Worm (Caenorhabditis elegans): ENCODE data around the gene Y11D7A.8.
"Not testable (repeated sequence)": the region's sequence is repeated elsewhere in the genome, so short reads cannot be mapped to it uniquely, and the experiment has no call there.

Y11D7A.8 gene

ce11 chrIV:9251079-9251478, at the start of gene Y11D7A.8:
Gene Y11D7A.8 (plus strand): TSS chrIV:9251379.
- TF ChIP-seq unc-62 (GFP tag; optimal IDR thresholded peaks at IDR 0.05): no peak

- TF ChIP-seq unc-62 (GFP tag; optimal IDR thresholded peaks at IDR 0.05): no peak
These were observed 40.3 kb upstream of the Y11D7A.8 start for ce11 chrIV:9210841-9211240.

ce11 chrIV:9212121-9212520, 39.1 kb upstream of the Y11D7A.8 start, which contains the start of gene C46C2.6:
Gene C46C2.6 (plus strand): TSS chrIV:9212421.
- no peak for TF ChIP-seq unc-62 (GFP tag; optimal IDR thresholded peaks at IDR 0.05)

- TF ChIP-seq unc-62 (GFP tag; optimal IDR thresholded peaks at IDR 0.05): no peak
These were observed 36.4 kb upstream of the Y11D7A.8 start for ce11 chrIV:9214823-9215222.

ce11 chrIV:9215824-9216223, 35.4 kb upstream of the Y11D7A.8 start:
- TF ChIP-seq unc-62 (GFP tag; optimal IDR thresholded peaks at IDR 0.05): no peak

- no peak for TF ChIP-seq unc-62 (GFP tag; optimal IDR thresholded peaks at IDR 0.05)
These were observed 34.7 kb upstream of the Y11D7A.8 start for ce11 chrIV:9216437-9216836.

- TF ChIP-seq unc-62 (GFP tag; optimal IDR thresholded peaks at IDR 0.05): no peak
These were observed 34.2 kb upstream of the Y11D7A.8 start for ce11 chrIV:9216956-9217355.

- TF ChIP-seq unc-62 (GFP tag; optimal IDR thresholded peaks at IDR 0.05): no peak
These were observed 33.8 kb upstream of the Y11D7A.8 start, which contains the start of gene C46C2.2 for ce11 chrIV:9217426-9217825. Gene C46C2.2 (plus strand): TSS chrIV:9217726.

- TF ChIP-seq unc-62 (GFP tag; optimal IDR thresholded peaks at IDR 0.05): no peak
These were observed 32.8 kb upstream of the Y11D7A.8 start for ce11 chrIV:9218415-9218814.

ce11 chrIV:9224825-9225224, 26.4 kb upstream of the Y11D7A.8 start, which contains the start of gene C46C2.3:
Gene C46C2.3 (plus strand): TSS chrIV:9225125.
- TF ChIP-seq unc-62 (GFP tag; optimal IDR thresholded peaks at IDR 0.05): no peak

- no peak for TF ChIP-seq unc-62 (GFP tag; optimal IDR thresholded peaks at IDR 0.05)
These were observed 23.5 kb upstream of the Y11D7A.8 start for ce11 chrIV:9227650-9228049.

- TF ChIP-seq unc-62 (GFP tag; optimal IDR thresholded peaks at IDR 0.05): no peak
These were observed 18.6 kb upstream of the Y11D7A.8 start, which contains the start of gene Y11D7A.3 for ce11 chrIV:9232421-9233141. Gene Y11D7A.3 (plus strand): TSS chrIV:9233091.

ce11 chrIV:9239151-9239550, 12.0 kb upstream of the Y11D7A.8 start:
- TF ChIP-seq unc-62 (GFP tag; optimal IDR thresholded peaks at IDR 0.05): no peak

ce11 chrIV:9243670-9244069, 7.5 kb upstream of the Y11D7A.8 start, which contains the start of gene rab-28:
Gene rab-28 (minus strand): TSS chrIV:9244012.
- no peak for TF ChIP-seq unc-62 (GFP tag; optimal IDR thresholded peaks at IDR 0.05)

- no peak for TF ChIP-seq unc-62 (GFP tag; optimal IDR thresholded peaks at IDR 0.05)
These were observed 5.8 kb upstream of the Y11D7A.8 start, which contains the start of gene Y11D7A.5 for ce11 chrIV:9245423-9245822. Gene Y11D7A.5 (minus strand): TSS chrIV:9245523.

- not testable (repeated sequence) for TF ChIP-seq unc-62 (GFP tag; optimal IDR thresholded peaks at IDR 0.05)
These were observed 2.0 kb upstream of the Y11D7A.8 start, which contains the start of gene Y11D7A.7 for ce11 chrIV:9249219-9249618. Gene Y11D7A.7 (plus strand): TSS chrIV:9249519.

- TF ChIP-seq unc-62 (GFP tag; optimal IDR thresholded peaks at IDR 0.05): no peak
These were observed 4.8 kb downstream of the Y11D7A.8 start, which contains the start of gene Y11D7A.9 for ce11 chrIV:9256017-9256416. Gene Y11D7A.9 (minus strand): TSS chrIV:9256117.
